Fruit fly (Drosophila melanogaster): ENCODE measurements around the gene CG15468.

The CG15468 gene

DNA sequence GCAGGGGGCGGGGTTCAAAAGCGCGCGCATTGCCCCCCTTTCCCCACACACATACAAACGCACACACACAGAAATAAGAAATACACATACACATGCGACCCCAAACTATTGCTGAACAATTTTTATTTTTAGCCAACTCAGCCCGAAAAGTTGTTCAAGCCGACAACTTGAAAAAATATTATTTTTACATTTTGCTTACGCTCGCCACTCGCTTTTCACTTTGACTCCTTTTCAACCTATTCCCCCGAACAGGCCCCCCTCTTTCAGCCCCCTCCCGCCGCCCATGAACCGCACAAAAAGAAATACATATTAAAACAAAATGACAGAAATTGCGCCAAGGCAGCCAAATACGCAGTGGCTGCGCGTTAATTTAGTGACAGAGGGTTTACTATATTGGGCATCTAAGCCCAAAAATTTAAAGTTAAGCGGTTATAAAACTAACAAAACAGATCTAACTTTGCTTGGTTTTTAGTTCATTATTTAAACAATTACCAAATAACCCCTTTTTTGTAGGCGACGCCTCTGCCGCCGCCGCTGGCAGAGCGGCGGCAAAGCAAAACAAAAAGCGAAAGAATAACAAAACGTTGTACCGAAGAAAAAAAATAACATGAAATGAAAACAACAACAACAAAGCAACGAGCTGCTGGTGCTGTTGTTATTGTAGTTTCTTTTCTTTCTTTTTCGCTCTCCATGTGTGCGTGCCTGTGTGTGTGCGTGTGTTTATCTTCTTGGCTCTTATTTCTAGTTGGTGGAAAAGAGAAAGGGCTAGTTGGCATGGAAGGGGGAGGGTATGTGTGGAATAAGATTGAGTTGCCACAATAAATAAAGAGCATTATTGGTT, 50.8 kb downstream of the CG15468 start (continued):
- TF ChIP-seq CG8290 (GFP tag; optimal IDR thresholded peaks at IDR 0.05) = peak; percentile 99
- TF ChIP-seq CG8290 (tag; optimal IDR thresholded peaks at IDR 0.05) = peak; percentile 96 to 99
- peak; percentile 100 for TF ChIP-seq CG2678 (tag; optimal IDR thresholded peaks at IDR 0.05)
- peak; percentile 99 for TF ChIP-seq CG18764 (GFP tag; optimal IDR thresholded peaks at IDR 0.05)
- peak; percentile 33; the same call in 1 of the 2 replicates for TF ChIP-seq Scr (GFP tag; IDR thresholded peaks at IDR 0.05; ENCODE audit: partially characterized antibody)
- TF ChIP-seq CG12104 (GFP tag; optimal IDR thresholded peaks at IDR 0.05) = peak; percentile 100
- peak; percentile 96 for TF ChIP-seq CG15514 (GFP tag; optimal IDR thresholded peaks at IDR 0.05)
- TF ChIP-seq CG9817 (tag; optimal IDR thresholded peaks at IDR 0.05) = peak; percentile 100
- peak; percentile 98 for TF ChIP-seq sr (GFP tag; IDR thresholded peaks at IDR 0.05)
- peak; percentile 100 for TF ChIP-seq CG1233 (GFP tag; optimal IDR thresholded peaks at IDR 0.05)
- peak; percentile 100 for TF ChIP-seq Asciz (GFP tag; optimal IDR thresholded peaks at IDR 0.05)
- peak; percentile 99 for TF ChIP-seq corto (GFP tag; optimal IDR thresholded peaks at IDR 0.05)
- peak; percentile 100 for TF ChIP-seq Ptx1 (GFP tag; IDR thresholded peaks at IDR 0.05)
- peak; percentile 96 for TF ChIP-seq CG7745 (tag; optimal IDR thresholded peaks at IDR 0.05)
- TF ChIP-seq MBD-R2 (GFP tag; IDR thresholded peaks at IDR 0.05) = peak; percentile 100
- peak; percentile 100 for TF ChIP-seq nom (GFP tag; optimal IDR thresholded peaks at IDR 0.05)
- TF ChIP-seq CG8388 (GFP tag; optimal IDR thresholded peaks at IDR 0.05) = peak; percentile 99
- peak; percentile 99 for TF ChIP-seq CG12769 (tag; optimal IDR thresholded peaks at IDR 0.05)
- peak; percentile 96 for TF ChIP-seq grn (GFP tag; optimal IDR thresholded peaks at IDR 0.05)
- TF ChIP-seq MTF-1 (GFP tag; optimal IDR thresholded peaks at IDR 0.05; ENCODE audit: borderline replicate concordance) = peak; percentile 99
- peak; percentile 100 for TF ChIP-seq CG34376 (GFP tag; optimal IDR thresholded peaks at IDR 0.05)
- TF ChIP-seq sqz (GFP tag; optimal IDR thresholded peaks at IDR 0.05) = peak; percentile 100
- TF ChIP-seq CG11723 (GFP tag; optimal IDR thresholded peaks at IDR 0.05) = peak; percentile 100
- TF ChIP-seq Abd-B (GFP tag; optimal IDR thresholded peaks at IDR 0.05) = peak; percentile 100
- TF ChIP-seq CG3726 (GFP tag; IDR thresholded peaks at IDR 0.05) = peak; percentile 100
- peak; percentile 100 for TF ChIP-seq CG12942 (GFP tag; optimal IDR thresholded peaks at IDR 0.05)
- peak; percentile 100 for TF ChIP-seq CG15269 (tag; optimal IDR thresholded peaks at IDR 0.05)
- TF ChIP-seq Mad (GFP tag; optimal IDR thresholded peaks at IDR 0.05) = peak; percentile 100
- peak; percentile 99 for TF ChIP-seq fd64A (GFP tag; optimal IDR thresholded peaks at IDR 0.05)
- peak; percentile 87 for TF ChIP-seq z (GFP tag; IDR thresholded peaks at IDR 0.05)
- TF ChIP-seq Fer3 (tag; optimal IDR thresholded peaks at IDR 0.05) = peak; percentile 100
- TF ChIP-seq pho (GFP tag; optimal IDR thresholded peaks at IDR 0.05) = peak; percentile 99
- TF ChIP-seq CG12155 (GFP tag; optimal IDR thresholded peaks at IDR 0.05) = peak; percentile 99
- peak; percentile 94 for TF ChIP-seq crol (GFP tag; IDR thresholded peaks at IDR 0.05)
- peak; percentile 99 for TF ChIP-seq twi (tag; optimal IDR thresholded peaks at IDR 0.05)
- peak; percentile 100 for TF ChIP-seq CG13775 (GFP tag; optimal IDR thresholded peaks at IDR 0.05)
- TF ChIP-seq CG14965 (GFP tag; optimal IDR thresholded peaks at IDR 0.05; ENCODE audit: borderline replicate concordance) = peak; percentile 93
- TF ChIP-seq Xrp1 (GFP tag; IDR thresholded peaks at IDR 0.05) = peak; percentile 100
- peak; percentile 100 for TF ChIP-seq Hr3 (GFP tag; optimal IDR thresholded peaks at IDR 0.05)
- peak; percentile 100 for TF ChIP-seq CG10979 (tag; optimal IDR thresholded peaks at IDR 0.05)
- TF ChIP-seq pum (GFP tag; optimal IDR thresholded peaks at IDR 0.05) = peak; percentile 100
- TF ChIP-seq CG31365 (tag; optimal IDR thresholded peaks at IDR 0.05) = peak; percentile 95
- TF ChIP-seq Sin3A (optimal IDR thresholded peaks at IDR 0.05) = no peak
- TF ChIP-seq CG6175 (GFP tag; IDR thresholded peaks at IDR 0.05) = peak; percentile 99
- TF ChIP-seq pan (optimal IDR thresholded peaks at IDR 0.05) = no peak
- peak in 1 of 2 experiments; percentile 100 for TF ChIP-seq pan (GFP tag; optimal IDR thresholded peaks at IDR 0.05 in 1 of 2, IDR thresholded peaks at IDR 0.05 in 1 of 2)
- TF ChIP-seq CG3065 (GFP tag; optimal IDR thresholded peaks at IDR 0.05) = peak; percentile 99
- TF ChIP-seq CG3407 (GFP tag; optimal IDR thresholded peaks at IDR 0.05) = peak; percentile 99
- peak; percentile 100 for TF ChIP-seq CG1647 (GFP tag; optimal IDR thresholded peaks at IDR 0.05)

Data from whole organism, embryonic.